Fruit fly (Drosophila melanogaster): ENCODE data around the gene EMC6.
A peak's percentile ranks its signal among the peaks of the same experiment; 100 is the strongest.

EMC6 gene

DNA sequence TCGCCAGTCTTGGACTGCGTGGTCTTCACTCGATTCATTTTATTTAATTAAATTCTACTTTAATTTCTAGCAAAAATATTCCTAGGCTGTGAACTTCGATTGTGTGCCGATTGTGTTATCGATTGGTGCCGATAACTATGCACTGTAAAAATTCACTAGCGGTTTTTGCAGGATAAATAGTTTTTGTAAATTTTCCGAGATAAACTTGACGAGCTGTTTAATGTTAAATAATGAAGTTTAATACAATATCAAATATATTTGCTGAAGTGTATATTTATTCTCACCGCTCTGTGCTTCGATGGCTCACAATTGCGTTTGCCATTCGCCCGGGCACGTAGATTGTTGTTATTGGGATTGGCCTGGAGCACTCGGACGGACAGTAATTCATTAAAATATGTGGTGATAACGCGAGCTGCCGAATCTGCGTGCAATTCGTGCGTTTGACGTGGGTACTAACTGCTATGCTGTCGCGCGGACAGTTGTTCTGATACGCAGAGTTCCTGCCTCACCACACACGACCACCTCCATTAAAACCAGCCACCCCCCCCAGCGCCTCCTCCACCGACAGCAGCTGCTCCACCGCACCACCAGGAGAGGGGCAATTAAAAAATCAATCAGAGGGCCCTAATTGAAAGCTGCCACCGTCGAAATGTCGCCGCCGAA lies at the start of gene EMC6, which contains the start of gene Hr96 (continued):
- TF ChIP-seq Hr4 (GFP tag; optimal IDR thresholded peaks at IDR 0.05), result peak; percentile 94
- TF ChIP-seq Eip93F (GFP tag; optimal IDR thresholded peaks at IDR 0.05), result peak; percentile 83
- TF ChIP-seq Ets21C (GFP tag; optimal IDR thresholded peaks at IDR 0.05), result peak; percentile 90
- TF ChIP-seq CG7368 (GFP tag; optimal IDR thresholded peaks at IDR 0.05), result peak; percentile 85
- TF ChIP-seq CG32006 (GFP tag; optimal IDR thresholded peaks at IDR 0.05), result no peak
- peak in 1 of 2 experiments; percentile 84 for TF ChIP-seq ss (GFP tag; optimal IDR thresholded peaks at IDR 0.05)
- peak; percentile 87 for TF ChIP-seq CG11762 (GFP tag; optimal IDR thresholded peaks at IDR 0.05; ENCODE audit: insufficient read depth)
- TF ChIP-seq CG8119 (GFP tag; IDR thresholded peaks at IDR 0.05), result peak; percentile 84
- TF ChIP-seq net (GFP tag; optimal IDR thresholded peaks at IDR 0.05), result peak; percentile 90

DNA sequence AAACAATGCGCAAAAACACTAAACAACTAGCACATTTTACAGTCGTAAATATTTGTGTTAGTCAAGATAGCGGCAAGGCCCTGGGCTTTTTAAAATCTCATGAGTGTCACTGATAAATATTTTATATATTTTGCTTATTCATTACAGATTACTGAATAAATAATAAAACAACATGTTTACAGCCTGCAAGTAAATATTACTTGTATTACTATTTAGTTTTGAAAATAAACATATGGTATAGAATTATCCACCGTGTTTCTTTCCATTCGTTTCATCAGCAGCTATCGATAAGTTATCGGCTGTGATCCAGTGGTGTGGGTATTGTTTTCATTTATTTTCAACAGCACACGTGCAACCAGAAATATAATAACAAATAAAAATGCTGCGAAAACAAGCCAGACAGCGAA lies 49.7 kb upstream of the EMC6 start, which contains the start of the genes shams and CG11920:
shams (minus strand) TSS at position 50 of the 407 bp plus-strand sequence.
CG11920 (plus strand) TSS at position 320 of the 407 bp plus-strand sequence.
- TF ChIP-seq Eip75B (GFP tag; optimal IDR thresholded peaks at IDR 0.05), result peak; percentile 34
- TF ChIP-seq achi (GFP tag; optimal IDR thresholded peaks at IDR 0.05), result peak; percentile 1
- TF ChIP-seq topi (GFP tag; optimal IDR thresholded peaks at IDR 0.05), result peak; percentile 11
- TF ChIP-seq eg (GFP tag; IDR thresholded peaks at IDR 0.05), result no peak
- TF ChIP-seq Eip93F (GFP tag; optimal IDR thresholded peaks at IDR 0.05), result peak; percentile 53
- TF ChIP-seq Eip78C (GFP tag), result peak; percentile 82
- peak; percentile 47 for TF ChIP-seq esn (GFP tag; optimal IDR thresholded peaks at IDR 0.05)
- peak; percentile 97 for TF ChIP-seq fkh (GFP tag; optimal IDR thresholded peaks at IDR 0.05)
- TF ChIP-seq CG11902 (GFP tag; optimal IDR thresholded peaks at IDR 0.05), result no peak
- peak; percentile 27 for TF ChIP-seq Sox14 (GFP tag; optimal IDR thresholded peaks at IDR 0.05)
- TF ChIP-seq OdsH (GFP tag; optimal IDR thresholded peaks at IDR 0.05), result peak; percentile 10
- peak; percentile 3 for TF ChIP-seq acj6 (GFP tag; optimal IDR thresholded peaks at IDR 0.05)
- peak; percentile 13 for TF ChIP-seq CG3032 (tag; optimal IDR thresholded peaks at IDR 0.05)
- TF ChIP-seq Hr38 (GFP tag; optimal IDR thresholded peaks at IDR 0.05), result no peak

DNA sequence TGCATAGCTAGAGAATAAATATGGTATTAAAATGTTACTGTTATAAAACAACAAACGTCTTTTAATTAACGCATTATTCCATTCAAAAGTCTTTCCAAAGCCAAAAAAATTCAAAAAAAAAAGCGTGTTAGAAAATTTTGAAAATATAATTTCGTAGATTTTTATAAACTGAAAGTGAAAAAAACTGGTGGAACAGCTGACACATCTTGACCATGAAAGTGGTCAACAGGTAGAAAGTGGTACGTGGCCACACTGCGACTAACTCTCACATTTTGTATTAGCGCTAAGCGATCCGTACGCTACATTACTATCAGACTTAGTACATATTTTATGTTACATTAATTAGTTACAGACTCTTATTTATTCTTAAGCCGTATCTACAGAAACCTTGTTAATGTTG lies 46.1 kb upstream of the EMC6 start, which contains the start of gene CG11836:
CG11836 (plus strand) TSS at position 256 of the 400 bp plus-strand sequence.
- TF ChIP-seq fd85E (GFP tag; optimal IDR thresholded peaks at IDR 0.05) (no peak), Blimp-1 (GFP tag; optimal IDR thresholded peaks at IDR 0.05) (peak; percentile 46), Hr4 (GFP tag; optimal IDR thresholded peaks at IDR 0.05) (no peak), CG8319 (GFP tag; optimal IDR thresholded peaks at IDR 0.05) (no peak)

DNA sequence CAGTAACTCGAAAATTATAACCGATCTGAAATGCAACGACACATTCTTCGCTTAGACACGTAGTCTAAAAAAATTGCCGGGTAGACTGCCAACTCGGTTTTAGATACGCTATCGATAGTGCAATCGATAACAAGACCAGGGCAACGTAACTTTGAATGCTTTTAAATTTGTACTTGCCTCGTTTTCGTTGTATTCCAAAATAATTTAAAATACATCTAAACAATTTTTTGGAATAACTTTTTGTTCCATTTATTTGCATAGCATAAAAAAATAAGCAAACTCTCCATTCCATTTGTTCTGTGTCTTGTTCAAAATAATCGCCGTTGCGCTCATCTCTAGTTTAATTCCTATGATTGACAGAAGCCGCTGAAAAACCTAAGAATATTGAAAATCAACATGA lies 44.8 kb upstream of the EMC6 start, which contains the start of the genes Stt3B and CG11839:
Stt3B (minus strand) TSS at position 69 of the 400 bp plus-strand sequence.
CG11839 (plus strand) TSS at position 359 of the 400 bp plus-strand sequence.
- TF ChIP-seq CG15336 (GFP tag; IDR thresholded peaks at IDR 0.05) (peak; percentile 48; the same call in 1 of the 2 replicates), Sox102F (GFP tag; optimal IDR thresholded peaks at IDR 0.05) (no peak), CG1621 (tag; optimal IDR thresholded peaks at IDR 0.05) (peak; percentile 73), Hr38 (GFP tag; optimal IDR thresholded peaks at IDR 0.05) (peak; percentile 10), CG3032 (tag; optimal IDR thresholded peaks at IDR 0.05) (peak; percentile 67), Sox15 (GFP tag; optimal IDR thresholded peaks at IDR 0.05) (peak; percentile 42), esn (GFP tag; optimal IDR thresholded peaks at IDR 0.05) (peak; percentile 77), CG11902 (GFP tag; optimal IDR thresholded peaks at IDR 0.05) (peak; percentile 32), fd85E (GFP tag; optimal IDR thresholded peaks at IDR 0.05) (no peak), Ets21C (GFP tag; optimal IDR thresholded peaks at IDR 0.05) (no peak), salr (GFP tag; optimal IDR thresholded peaks at IDR 0.05) (no peak), CG31627 (GFP tag; optimal IDR thresholded peaks at IDR 0.05) (peak; percentile 85), CG3919 (GFP tag; optimal IDR thresholded peaks at IDR 0.05) (no peak), fd59A (GFP tag; optimal IDR thresholded peaks at IDR 0.05) (no peak), fkh (GFP tag; optimal IDR thresholded peaks at IDR 0.05) (peak; percentile 64), CG11294 (GFP tag; IDR thresholded peaks at IDR 0.05) (no peak), CG8632 (GFP tag; optimal IDR thresholded peaks at IDR 0.05) (peak; percentile 43), ss (GFP tag; optimal IDR thresholded peaks at IDR 0.05) (no peak), achi (GFP tag; optimal IDR thresholded peaks at IDR 0.05) (no peak), CG10631 (GFP tag; optimal IDR thresholded peaks at IDR 0.05) (peak; percentile 72), CG4318 (GFP tag; optimal IDR thresholded peaks at IDR 0.05) (no peak), CG6808 (GFP tag; optimal IDR thresholded peaks at IDR 0.05) (no peak), Blimp-1 (GFP tag; optimal IDR thresholded peaks at IDR 0.05) (no peak), Met (GFP tag; optimal IDR thresholded peaks at IDR 0.05) (no peak), CG10669 (GFP tag; optimal IDR thresholded peaks at IDR 0.05) (no peak), Lpt (GFP tag; optimal IDR thresholded peaks at IDR 0.05) (no peak), CG7368 (GFP tag; optimal IDR thresholded peaks at IDR 0.05) (no peak), cyc (GFP tag; optimal IDR thresholded peaks at IDR 0.05) (peak; percentile 79), lz (GFP tag; optimal IDR thresholded peaks at IDR 0.05) (peak; percentile 81)

Data from whole organism, prepupa.